Fruit fly (Drosophila melanogaster): Measurements from ENCODE around the gene CG9399.

CG9399 gene

dm6 chr3R:9586663-9587248 lies 12.7 kb upstream of the CG9399 start, which contains the start of gene P58IPK (continued):
- TF ChIP-seq CG6689 (GFP tag; IDR thresholded peaks at IDR 0.05): peak; percentile 61
- TF ChIP-seq gsb (GFP tag; IDR thresholded peaks at IDR 0.05): no peak
- TF ChIP-seq CG3281 (GFP tag; optimal IDR thresholded peaks at IDR 0.05): peak; percentile 31
- no peak for TF ChIP-seq Dfd (GFP tag; optimal IDR thresholded peaks at IDR 0.05)
- peak; percentile 64 for TF ChIP-seq sisA (GFP tag; IDR thresholded peaks at IDR 0.05)
- peak; percentile 69 for TF ChIP-seq tin (GFP tag; optimal IDR thresholded peaks at IDR 0.05)
- TF ChIP-seq Spps (tag; optimal IDR thresholded peaks at IDR 0.05): no peak
- TF ChIP-seq Dad (GFP tag; optimal IDR thresholded peaks at IDR 0.05): peak; percentile 72
- no peak for TF ChIP-seq hth (optimal IDR thresholded peaks at IDR 0.05)
- no peak for TF ChIP-seq hkb (optimal IDR thresholded peaks at IDR 0.05)
- peak; percentile 49; the same call in 1 of the 2 replicates for TF ChIP-seq hkb (GFP tag; IDR thresholded peaks at IDR 0.05)
- peak; percentile 80 for TF ChIP-seq shn (GFP tag; optimal IDR thresholded peaks at IDR 0.05)
- TF ChIP-seq CG33557 (GFP tag; optimal IDR thresholded peaks at IDR 0.05): peak; percentile 20
- TF ChIP-seq CG4404 (GFP tag; IDR thresholded peaks at IDR 0.05): peak; percentile 50; the same call in 1 of the 2 replicates
- peak; percentile 81 for TF ChIP-seq HLH54F (GFP tag; optimal IDR thresholded peaks at IDR 0.05)
- TF ChIP-seq vnd (GFP tag; IDR thresholded peaks at IDR 0.05; ENCODE audit: partially characterized antibody): peak; percentile 90
- no peak for TF ChIP-seq sim (GFP tag; IDR thresholded peaks at IDR 0.05)
- peak; percentile 38 for TF ChIP-seq CG17359 (tag; optimal IDR thresholded peaks at IDR 0.05)
- peak; percentile 83 for TF ChIP-seq CG12659 (GFP tag; optimal IDR thresholded peaks at IDR 0.05)
- no peak for TF ChIP-seq fru (optimal IDR thresholded peaks at IDR 0.05)
- TF ChIP-seq croc (GFP tag; conservative IDR thresholded peaks at IDR 0.05): peak; percentile 16; the same call in 1 of the 3 replicates
- TF ChIP-seq CG30403 (GFP tag; optimal IDR thresholded peaks at IDR 0.05): peak; percentile 80
- TF ChIP-seq TFAM (GFP tag; optimal IDR thresholded peaks at IDR 0.05): no peak
- peak; percentile 54; the same call in 2 of the 3 replicates for TF ChIP-seq dysf (GFP tag; IDR thresholded peaks at IDR 0.05)
- peak; percentile 53; the same call in 1 of the 2 replicates for TF ChIP-seq CG17328 (GFP tag; IDR thresholded peaks at IDR 0.05)
- TF ChIP-seq CG2202 (tag; optimal IDR thresholded peaks at IDR 0.05): no peak
- peak in 1 of 2 experiments; percentile 45 for TF ChIP-seq bsh (GFP tag; optimal IDR thresholded peaks at IDR 0.05)
- TF ChIP-seq da (GFP tag; optimal IDR thresholded peaks at IDR 0.05): peak; percentile 34
- peak; percentile 32; the same call in 2 of the 3 replicates for TF ChIP-seq Aef1 (GFP tag; IDR thresholded peaks at IDR 0.05)
- no peak for TF ChIP-seq CG6813 (GFP tag; optimal IDR thresholded peaks at IDR 0.05)
- TF ChIP-seq lilli (GFP tag; optimal IDR thresholded peaks at IDR 0.05): peak; percentile 87
- peak; percentile 41 for TF ChIP-seq gfzf (GFP tag; optimal IDR thresholded peaks at IDR 0.05)
- peak; percentile 65 for TF ChIP-seq CG18011 (GFP tag; optimal IDR thresholded peaks at IDR 0.05)
- peak; percentile 98 for TF ChIP-seq CG15514 (GFP tag; optimal IDR thresholded peaks at IDR 0.05)
- no peak for TF ChIP-seq CG6765 (GFP tag; optimal IDR thresholded peaks at IDR 0.05)
- peak; percentile 40 for TF ChIP-seq CG8290 (GFP tag; optimal IDR thresholded peaks at IDR 0.05)
- peak in 1 of 2 experiments; percentile 87 for TF ChIP-seq CG8290 (tag; optimal IDR thresholded peaks at IDR 0.05)
- TF ChIP-seq CG3163 (GFP tag; optimal IDR thresholded peaks at IDR 0.05): peak; percentile 58
- peak; percentile 52 for TF ChIP-seq Ptx1 (GFP tag; IDR thresholded peaks at IDR 0.05)
- TF ChIP-seq tio (GFP tag; optimal IDR thresholded peaks at IDR 0.05): no peak
- TF ChIP-seq ase (GFP tag; IDR thresholded peaks at IDR 0.05): 0 out of 3 replicates have a peak, but pooled peaks have one; percentile 11
- TF ChIP-seq D19B (GFP tag; optimal IDR thresholded peaks at IDR 0.05): no peak
- TF ChIP-seq CG43689 (GFP tag; IDR thresholded peaks at IDR 0.05): no peak
- peak; percentile 57; the same call in 1 of the 3 replicates for TF ChIP-seq Mrtf (GFP tag; IDR thresholded peaks at IDR 0.05)
- peak; percentile 1 for TF ChIP-seq MTF-1 (GFP tag; optimal IDR thresholded peaks at IDR 0.05; ENCODE audit: borderline replicate concordance)
- TF ChIP-seq emc (GFP tag; optimal IDR thresholded peaks at IDR 0.05): no peak
- peak; percentile 68 for TF ChIP-seq CG10267 (tag; optimal IDR thresholded peaks at IDR 0.05)
- peak; percentile 74 for TF ChIP-seq ems (GFP tag; optimal IDR thresholded peaks at IDR 0.05)
- TF ChIP-seq CG42726 (GFP tag; IDR thresholded peaks at IDR 0.05; ENCODE audit: partially characterized antibody): peak; percentile 96
- TF ChIP-seq sc (optimal IDR thresholded peaks at IDR 0.05): no peak
- TF ChIP-seq sc (GFP tag; optimal IDR thresholded peaks at IDR 0.05): no peak

Measured in whole organism, embryonic.